Fruit fly (Drosophila melanogaster) whole organism, pupa: ENCODE results near the gene CG12224.

Experiments
- CG10348 ChIP-seq: fragments of 200-800 bp; sonication (Bioruptor generic); IDR thresholded peaks from 2 replicates; pipeline ENCODE4 v1.3.6; 2022; ENCODE audit warnings: missing biosample characterization, missing genetic modification characterization
- CG12605 ChIP-seq: fragments of 200-800 bp; sonication (Bioruptor generic); IDR thresholded peaks from 2 replicates; pipeline ENCODE4 v1.3.6; 2022; ENCODE audit warnings: missing biosample characterization, missing genetic modification characterization
- CG13204 ChIP-seq: fragments of 200-800 bp; sonication (Bioruptor generic); optimal IDR thresholded peaks from 2 replicates; lab custom pipeline; 2018; ENCODE audit warnings: missing biosample characterization, mild to moderate bottlenecking, missing genetic modification characterization, moderate library complexity
- CG14655 ChIP-seq: fragments of 200-800 bp; sonication (Bioruptor generic); optimal IDR thresholded peaks from 3 replicates; lab custom pipeline; 2017; ENCODE audit warnings: mild to moderate bottlenecking, missing biosample characterization, missing genetic modification reagents, missing genetic modification characterization
- CG15710 ChIP-seq: fragments of 200-800 bp; sonication (Bioruptor generic); optimal IDR thresholded peaks from 2 replicates; lab custom pipeline; 2018; ENCODE audit warnings: missing biosample characterization, mild to moderate bottlenecking, missing genetic modification characterization, moderate library complexity
- CG17806 ChIP-seq: fragments of 200-800 bp; sonication (Bioruptor generic); optimal IDR thresholded peaks from 2 replicates; lab custom pipeline; 2018; ENCODE audit warnings: missing biosample characterization, mild to moderate bottlenecking, missing genetic modification characterization, moderate library complexity
- CG32121 ChIP-seq: fragments of 200-800 bp; sonication (Bioruptor generic); IDR thresholded peaks from 2 replicates; pipeline ENCODE4 v1.3.6; 2022; ENCODE audit warnings: missing biosample characterization, missing genetic modification characterization
- CG34367 ChIP-seq: fragments of 200-800 bp; sonication (Bioruptor generic); optimal IDR thresholded peaks from 2 replicates; lab custom pipeline; 2018; ENCODE audit warnings: missing biosample characterization, mild to moderate bottlenecking, missing genetic modification characterization
- CG4496 ChIP-seq: fragments of 200-800 bp; sonication (Bioruptor generic); IDR thresholded peaks from 3 replicates; pipeline ENCODE4 v1.3.6; 2022; ENCODE audit warnings: missing biosample characterization, missing genetic modification characterization
- CG8159 ChIP-seq: fragments of 200-800 bp; sonication (Bioruptor generic); optimal IDR thresholded peaks from 3 replicates; lab custom pipeline; 2018; ENCODE audit warnings: missing biosample characterization, mild to moderate bottlenecking, missing genetic modification characterization, moderate library complexity
- CG8301 ChIP-seq: fragments of 200-800 bp; sonication (Bioruptor generic); optimal IDR thresholded peaks from 2 replicates; lab custom pipeline; 2018; ENCODE audit warnings: missing biosample characterization, mild to moderate bottlenecking, missing genetic modification characterization
- CG9948 ChIP-seq: fragments of 200-800 bp; sonication (Bioruptor generic); optimal IDR thresholded peaks from 2 replicates; lab custom pipeline; 2018; ENCODE audit warnings: missing biosample characterization, mild to moderate bottlenecking, missing genetic modification characterization, moderate library complexity
- D1 ChIP-seq: fragments of 200-800 bp; sonication (Bioruptor generic); optimal IDR thresholded peaks from 2 replicates; lab custom pipeline; 2018; ENCODE audit warnings: missing biosample characterization, mild to moderate bottlenecking, missing genetic modification characterization, moderate library complexity
- EcR ChIP-seq: fragments of 200-800 bp; sonication (Bioruptor generic); optimal IDR thresholded peaks from 3 replicates; lab custom pipeline; 2019; ENCODE audit warnings: missing biosample characterization, missing genetic modification characterization, mild to moderate bottlenecking, moderate library complexity, missing genetic modification reagents
- Ets98B ChIP-seq: fragments of 200-800 bp; sonication (Bioruptor generic); IDR thresholded peaks from 2 replicates; pipeline ENCODE4 v1.3.6; 2022; ENCODE audit warnings: missing biosample characterization, missing genetic modification characterization
- Pif1A ChIP-seq: fragments of 200-800 bp; sonication (Bioruptor generic); optimal IDR thresholded peaks from 3 replicates; lab custom pipeline; 2016; ENCODE audit warnings: missing biosample characterization, missing genetic modification characterization
- Pif1B ChIP-seq: fragments of 200-800 bp; sonication (Bioruptor generic); optimal IDR thresholded peaks from 3 replicates; lab custom pipeline; 2016; ENCODE audit warnings: missing biosample characterization, missing genetic modification characterization
- Snoo ChIP-seq: fragments of 200-800 bp; sonication (Bioruptor generic); optimal IDR thresholded peaks from 3 replicates; lab custom pipeline; 2017; ENCODE audit warnings: missing biosample characterization, mild to moderate bottlenecking, missing genetic modification characterization, inconsistent platforms
- fd96Ca ChIP-seq: fragments of 200-800 bp; sonication (Bioruptor generic); IDR thresholded peaks from 3 replicates; pipeline ENCODE4 v1.3.6; 2022; ENCODE audit warnings: missing biosample characterization, missing genetic modification characterization
- gl ChIP-seq: fragments of 200-800 bp; sonication (Bioruptor generic); optimal IDR thresholded peaks from 2 replicates; lab custom pipeline; 2018; ENCODE audit warnings: missing biosample characterization, mild to moderate bottlenecking, missing genetic modification characterization
- rn ChIP-seq: fragments of 200-800 bp; sonication (Bioruptor generic); IDR thresholded peaks from 2 replicates; pipeline ENCODE4 v1.3.6; 2022; ENCODE audit warnings: missing biosample characterization, missing genetic modification characterization

Gene CG12224

dm6 chr3R:11989206-11989605 is 7.3 kb upstream of the CG12224 start:
- peak; percentile 87 for TF ChIP-seq CG13204 (GFP tag; lab: Kevin White, UChicago)
- TF ChIP-seq CG4496 (GFP tag; lab: Robert Waterston, UW), result no peak

dm6 chr3R:11984862-11985261 is 3.0 kb upstream of the CG12224 start:
- TF ChIP-seq EcR (GFP tag; lab: Kevin White, UChicago) (peak; percentile 79), CG10348 (GFP tag; lab: Robert Waterston, UW) (no peak)

dm6 chr3R:11984441-11984840 is 2.6 kb upstream of the CG12224 start, which contains the start of gene CG3397:
Gene CG3397, minus strand, starts transcription at chr3R:11984541.
- no peak for TF ChIP-seq CG13204 (GFP tag; lab: Kevin White, UChicago)

dm6 chr3R:11982547-11982946 is 685 bp upstream of the CG12224 start:
- TF ChIP-seq CG4496 (GFP tag; lab: Robert Waterston, UW) (no peak), D1 (tag; lab: Kevin White, UChicago) (peak; percentile 11), CG8301 (no peak)

- no peak for TF ChIP-seq gl (tag; lab: Kevin White, UChicago)
- peak; percentile 68; the same call in 2 of the 3 replicates for TF ChIP-seq CG4496 (GFP tag; lab: Robert Waterston, UW)
- peak; percentile 31 for TF ChIP-seq Snoo (tag; lab: Kevin White, UChicago)
- TF ChIP-seq CG13204 (GFP tag; lab: Kevin White, UChicago), result no peak
- TF ChIP-seq CG12605, result no peak
- peak; percentile 52 for TF ChIP-seq CG14655 (GFP tag; lab: Kevin White, UChicago)
- peak; percentile 44 for TF ChIP-seq Pif1B (GFP tag; lab: Kevin White, UChicago)
- TF ChIP-seq CG32121 (GFP tag; lab: Robert Waterston, UW), result no peak
- TF ChIP-seq fd96Ca, result no peak
- TF ChIP-seq CG10348 (GFP tag; lab: Robert Waterston, UW), result no peak
- TF ChIP-seq Pif1A (GFP tag; lab: Kevin White, UChicago), result peak; percentile 22
- peak; percentile 42 for TF ChIP-seq CG34367 (tag; lab: Kevin White, UChicago)
- peak; percentile 57 for TF ChIP-seq CG8301
- peak; percentile 59 for TF ChIP-seq CG17806 (tag; lab: Kevin White, UChicago)
- TF ChIP-seq EcR (GFP tag; lab: Kevin White, UChicago), result peak; percentile 15
- 0 out of 2 replicates have a peak, but pooled peaks have one; percentile 31 for TF ChIP-seq Ets98B (GFP tag; lab: Robert Waterston, UW)
- peak; percentile 51 for TF ChIP-seq CG9948 (tag; lab: Kevin White, UChicago)
- TF ChIP-seq D1 (tag; lab: Kevin White, UChicago), result no peak
- no peak for TF ChIP-seq rn
- TF ChIP-seq CG15710 (tag; lab: Kevin White, UChicago), result peak; percentile 46
- peak; percentile 62 for TF ChIP-seq CG8159 (tag; lab: Kevin White, UChicago)
Observed at dm6 chr3R:11979879-11980571, 1.8 kb downstream of the CG12224 start, which contains the start of gene CG18547. Gene CG18547, minus strand, starts transcription at chr3R:11980390.

- TF ChIP-seq CG9948 (tag; lab: Kevin White, UChicago) (no peak), rn (no peak), CG12605 (no peak), CG17806 (tag; lab: Kevin White, UChicago) (no peak), CG13204 (GFP tag; lab: Kevin White, UChicago) (no peak), gl (tag; lab: Kevin White, UChicago) (no peak), CG14655 (GFP tag; lab: Kevin White, UChicago) (no peak), Pif1B (GFP tag; lab: Kevin White, UChicago) (no peak), D1 (tag; lab: Kevin White, UChicago) (no peak)
Observed at dm6 chr3R:11978278-11978677, 3.6 kb downstream of the CG12224 start.

dm6 chr3R:11977336-11977678 is 4.6 kb downstream of the CG12224 start:
- TF ChIP-seq CG9948 (tag; lab: Kevin White, UChicago) (peak; percentile 28), CG4496 (GFP tag; lab: Robert Waterston, UW) (no peak), CG17806 (tag; lab: Kevin White, UChicago) (peak; percentile 7), Ets98B (GFP tag; lab: Robert Waterston, UW) (no peak), CG8159 (tag; lab: Kevin White, UChicago) (peak; percentile 31), CG14655 (GFP tag; lab: Kevin White, UChicago) (peak; percentile 41), CG12605 (0 out of 2 replicates have a peak, but pooled peaks have one; percentile 31), CG15710 (tag; lab: Kevin White, UChicago) (no peak), D1 (tag; lab: Kevin White, UChicago) (peak; percentile 18), CG8301 (peak; percentile 21), fd96Ca (no peak)
